Worm (Caenorhabditis elegans) whole organism, L2 larva: Measurements from ENCODE around the gene W04E12.9.
"Not testable (repeated sequence)": the region's sequence is repeated elsewhere in the genome, so short reads cannot be mapped to it uniquely, and the experiment has no call there.

Experiments used
- F13H6.1 ChIP-seq: sonication (generic microtip); optimal IDR thresholded peaks from 2 replicates; lab custom pipeline; 2016; ENCODE audit warnings: missing genetic modification characterization, missing compliant biosample characterization
- R02D3.7 ChIP-seq: fragments of 150-350 bp; optimal IDR thresholded peaks from 2 replicates; lab custom pipeline; 2014; ENCODE audit warnings: missing biosample characterization, missing genetic modification characterization
- Y55F3AM.14 ChIP-seq: fragments of 200-800 bp; sonication (Bioruptor generic); optimal IDR thresholded peaks from 2 replicates; lab custom pipeline; 2018; ENCODE audit warnings: mild to moderate bottlenecking, missing genetic modification characterization, missing compliant biosample characterization
- ZK546.5 ChIP-seq: sonication (generic microtip); optimal IDR thresholded peaks from 2 replicates; lab custom pipeline; 2017; ENCODE audit warnings: missing biosample characterization, missing genetic modification characterization
- alr-1 ChIP-seq: fragments of 150-350 bp; optimal IDR thresholded peaks from 2 replicates; lab custom pipeline; 2014; ENCODE audit warnings: missing biosample characterization, missing genetic modification characterization
- aly-2 ChIP-seq: fragments of 150-350 bp; optimal IDR thresholded peaks from 2 replicates; lab custom pipeline; 2014; ENCODE audit warnings: missing biosample characterization, missing genetic modification characterization
- ama-1 ChIP-seq: fragments of 150-350 bp; optimal IDR thresholded peaks from 2 replicates; lab custom pipeline; 2018; ENCODE audit warnings: inconsistent platforms
- blmp-1 ChIP-seq: sonication (generic microtip); optimal IDR thresholded peaks from 2 replicates; lab custom pipeline; 2017; ENCODE audit warnings: missing genetic modification characterization, mild to moderate bottlenecking, missing compliant biosample characterization, antibody characterized with exemption, moderate library complexity; ENCODE audit not compliant: insufficient read depth
- ceh-82 ChIP-seq: fragments of 150-350 bp; optimal IDR thresholded peaks from 2 replicates; lab custom pipeline; 2014; ENCODE audit warnings: missing biosample characterization, missing genetic modification characterization
- crh-2 ChIP-seq: sonication (generic microtip); optimal IDR thresholded peaks from 2 replicates; lab custom pipeline; 2017; ENCODE audit warnings: missing biosample characterization, missing genetic modification characterization
- dmd-4 ChIP-seq: sonication (generic microtip); optimal IDR thresholded peaks from 2 replicates; lab custom pipeline; 2017; ENCODE audit warnings: missing biosample characterization, missing genetic modification characterization
- egl-27 ChIP-seq: sonication (generic microtip); optimal IDR thresholded peaks from 3 replicates; lab custom pipeline; 2017; ENCODE audit warnings: missing biosample characterization, missing genetic modification reagents, missing genetic modification characterization
- elt-3 ChIP-seq: sonication (generic microtip); optimal IDR thresholded peaks from 2 replicates; lab custom pipeline; 2017; ENCODE audit warnings: missing biosample characterization, missing genetic modification characterization
- fos-1 ChIP-seq: fragments of 150-350 bp; optimal IDR thresholded peaks from 2 replicates; lab custom pipeline; 2014; ENCODE audit warnings: missing biosample characterization, missing genetic modification characterization
- gmeb-1 ChIP-seq: fragments of 150-350 bp; optimal IDR thresholded peaks from 2 replicates; lab custom pipeline; 2014; ENCODE audit warnings: missing biosample characterization, missing genetic modification characterization
- lin-11 ChIP-seq: fragments of 150-350 bp; sonication (generic microtip); optimal IDR thresholded peaks from 2 replicates; lab custom pipeline; 2014; ENCODE audit warnings: missing biosample characterization, missing genetic modification characterization, inconsistent platforms, mixed read lengths
- lin-13 ChIP-seq: fragments of 150-350 bp; optimal IDR thresholded peaks from 2 replicates; lab custom pipeline; 2014; ENCODE audit warnings: missing biosample characterization, missing genetic modification reagents, missing genetic modification characterization
- lin-39 ChIP-seq: fragments of 150-350 bp; optimal IDR thresholded peaks from 2 replicates; lab custom pipeline; 2014; ENCODE audit warnings: missing biosample characterization, missing genetic modification reagents, missing genetic modification characterization
- lsy-2 ChIP-seq, 2 experiments: fragments of 150-350 bp in 1 of 2; sonication (generic microtip) in 1 of 2; optimal IDR thresholded peaks; 2 replicates each; lab custom pipeline; 2014 to 2017; ENCODE audit warnings: missing biosample characterization in 2 of 2, missing genetic modification characterization in 2 of 2
- mab-5 ChIP-seq: fragments of 150-350 bp; optimal IDR thresholded peaks from 2 replicates; lab custom pipeline; 2014; ENCODE audit warnings: missing biosample characterization, missing genetic modification characterization
- nhr-10 ChIP-seq: sonication (generic microtip); optimal IDR thresholded peaks from 2 replicates; lab custom pipeline; 2017; ENCODE audit warnings: missing biosample characterization, missing genetic modification characterization
- nhr-12 ChIP-seq: fragments of 150-350 bp; optimal IDR thresholded peaks from 2 replicates; lab custom pipeline; 2014; ENCODE audit warnings: missing biosample characterization, missing genetic modification characterization
- nhr-25 ChIP-seq: fragments of 150-350 bp; sonication (generic microtip); optimal IDR thresholded peaks from 3 replicates; lab custom pipeline; 2014; ENCODE audit warnings: missing biosample characterization, missing genetic modification characterization
- sem-4 ChIP-seq: fragments of 150-350 bp; optimal IDR thresholded peaks from 2 replicates; lab custom pipeline; 2014; ENCODE audit warnings: missing biosample characterization, missing genetic modification reagents, missing genetic modification characterization
- skn-1 ChIP-seq: sonication (generic microtip); optimal IDR thresholded peaks from 2 replicates; lab custom pipeline; 2017; ENCODE audit warnings: missing biosample characterization, missing genetic modification characterization
- sma-9 ChIP-seq, 2 experiments: fragments of 150-350 bp in 1 of 2; sonication (generic microtip) in 1 of 2; optimal IDR thresholded peaks; 2 replicates each; lab custom pipeline; 2014 to 2016; ENCODE audit warnings: missing genetic modification characterization in 2 of 2, mild to moderate bottlenecking in 1 of 2, missing biosample characterization in 1 of 2, missing compliant biosample characterization in 1 of 2, missing genetic modification reagents in 1 of 2, moderate library complexity in 1 of 2
- snpc-4 ChIP-seq: fragments of 150-350 bp; optimal IDR thresholded peaks from 2 replicates; lab custom pipeline; 2014; ENCODE audit warnings: missing biosample characterization, missing genetic modification characterization
- unc-55 ChIP-seq: fragments of 150-350 bp; sonication (generic microtip); optimal IDR thresholded peaks from 3 replicates; lab custom pipeline; 2014; ENCODE audit warnings: missing biosample characterization, missing genetic modification reagents, missing genetic modification characterization
- zag-1 ChIP-seq: fragments of 150-350 bp; optimal IDR thresholded peaks from 2 replicates; lab custom pipeline; 2014; ENCODE audit warnings: missing biosample characterization, missing genetic modification characterization
- ztf-1 ChIP-seq: fragments of 200-800 bp; sonication (Bioruptor generic); conservative IDR thresholded peaks from 2 replicates; pipeline ENCODE4 v1.3.6; 2022; ENCODE audit warnings: missing genetic modification characterization, missing compliant biosample characterization
- ztf-11 ChIP-seq: sonication (generic microtip); optimal IDR thresholded peaks from 2 replicates; lab custom pipeline; 2017; ENCODE audit warnings: missing biosample characterization, missing genetic modification characterization

The W04E12.9 gene

ce11 chrV:19756253-19756652 is at the start of gene W04E12.9:
Gene W04E12.9 (plus strand): TSS chrV:19756553.
- no peak for TF ChIP-seq Y55F3AM.14
- no peak for TF ChIP-seq crh-2 (tag; lab: Kevin White, UChicago)
- no peak for TF ChIP-seq mab-5
- no peak for TF ChIP-seq dmd-4 (tag; lab: Kevin White, UChicago)
- no peak for TF ChIP-seq unc-55 (GFP tag; lab: Kevin White, UChicago)
- TF ChIP-seq snpc-4 (tag; lab: Kevin White, UChicago), result no peak
- no peak for TF ChIP-seq R02D3.7 (tag; lab: Kevin White, UChicago)
- no peak for TF ChIP-seq sma-9 (GFP tag; optimal IDR thresholded peaks at IDR 0.05; lab: Kevin White, UChicago)
- TF ChIP-seq sma-9 (tag; optimal IDR thresholded peaks at IDR 0.05; lab: Kevin White, UChicago), result no peak
- TF ChIP-seq lin-11 (tag; lab: Kevin White, UChicago), result no peak
- TF ChIP-seq sem-4, result no peak
- no peak for TF ChIP-seq nhr-12 (tag; lab: Kevin White, UChicago)
- TF ChIP-seq ztf-1 (GFP tag; lab: Robert Waterston, UW), result no peak

- TF ChIP-seq egl-27 (tag; lab: Kevin White, UChicago) (no peak), skn-1 (tag; lab: Kevin White, UChicago) (no peak), sem-4 (no peak), nhr-12 (tag; lab: Kevin White, UChicago) (no peak), ama-1 (lab: Kevin White, UChicago) (no peak), lin-39 (tag; lab: Kevin White, UChicago) (no peak), nhr-10 (tag; lab: Kevin White, UChicago) (no peak), F13H6.1 (tag; lab: Kevin White, UChicago) (no peak), crh-2 (tag; lab: Kevin White, UChicago) (no peak), elt-3 (no peak), Y55F3AM.14 (no peak), aly-2 (tag; lab: Kevin White, UChicago) (no peak), zag-1 (tag; lab: Kevin White, UChicago) (no peak), lin-13 (GFP tag; lab: Kevin White, UChicago) (no peak), blmp-1 (tag; lab: Kevin White, UChicago) (no peak), ztf-1 (GFP tag; lab: Robert Waterston, UW) (no peak), gmeb-1 (no peak), sma-9 (GFP tag; optimal IDR thresholded peaks at IDR 0.05; lab: Kevin White, UChicago) (no peak), sma-9 (tag; optimal IDR thresholded peaks at IDR 0.05; lab: Kevin White, UChicago) (no peak)
Observed at ce11 chrV:19708849-19709248, 47.5 kb upstream of the W04E12.9 start, which contains the start of gene srv-3. Gene srv-3 (minus strand): TSS chrV:19708949.

DNA sequence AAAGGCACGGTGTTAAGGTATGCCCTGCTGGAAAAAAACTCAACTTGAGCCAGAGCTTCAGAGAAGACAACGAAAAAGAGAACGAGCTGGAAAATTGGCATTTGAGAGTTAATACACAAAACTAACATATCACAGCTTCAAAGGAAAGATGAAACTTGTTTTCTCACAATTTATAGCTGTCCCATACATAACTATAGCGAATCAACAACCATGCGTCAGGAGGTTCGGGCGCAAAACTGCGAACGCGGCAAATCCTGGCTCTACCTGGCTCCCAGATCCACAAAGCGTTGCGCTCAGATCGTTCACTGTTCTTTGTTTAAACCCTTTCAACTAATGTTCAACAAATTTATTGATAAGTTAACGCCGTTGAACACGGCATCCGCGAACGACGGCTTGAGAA is 45.8 kb upstream of the W04E12.9 start, which contains the start of gene Y43F8C.15:
TSS of gene Y43F8C.15 (minus strand) at position 101 of the 400 bp plus-strand sequence.
- not testable (repeated sequence) for TF ChIP-seq nhr-12 (tag; lab: Kevin White, UChicago); lin-11 (tag; lab: Kevin White, UChicago); Y55F3AM.14

- not testable (repeated sequence) for TF ChIP-seq Y55F3AM.14; alr-1 (tag; lab: Kevin White, UChicago); ZK546.5 (tag; lab: Kevin White, UChicago)
- TF ChIP-seq, all 48 proteins: peak for 0; not testable (repeated sequence) for 48
Observed at ce11 chrV:19711646-19712045, 44.7 kb upstream of the W04E12.9 start, which contains the start of gene Y43F8C.23. Gene Y43F8C.23 (minus strand): TSS chrV:19711746.

ce11 chrV:19715419-19715818 is 40.9 kb upstream of the W04E12.9 start, which contains the start of gene Y43F8C.16:
Gene Y43F8C.16 (minus strand): TSS chrV:19715519.
- TF ChIP-seq lsy-2 (tag; optimal IDR thresholded peaks at IDR 0.05; lab: Kevin White, UChicago) (no peak), R02D3.7 (tag; lab: Kevin White, UChicago) (no peak), sem-4 (no peak), nhr-25 (tag; lab: Kevin White, UChicago) (no peak), sma-9 (GFP tag; optimal IDR thresholded peaks at IDR 0.05; lab: Kevin White, UChicago) (no peak), sma-9 (tag; optimal IDR thresholded peaks at IDR 0.05; lab: Kevin White, UChicago) (no peak), fos-1 (tag; lab: Kevin White, UChicago) (no peak), aly-2 (tag; lab: Kevin White, UChicago) (no peak), ztf-11 (tag; lab: Kevin White, UChicago) (no peak), lin-11 (tag; lab: Kevin White, UChicago) (no peak), gmeb-1 (no peak), ceh-82 (tag; lab: Kevin White, UChicago) (no peak)
